Fruit fly (Drosophila melanogaster) S2 (cell line): ENCODE data around the gene sa.

Source experiments
- CG8478 ChIP-seq: fragments of >200 bp; optimal IDR thresholded peaks from 2 replicates; lab custom pipeline; 2018
- CTCF ChIP-seq, 2 experiments: fragments of >200 bp; optimal IDR thresholded peaks; 2 replicates each; lab custom pipeline; 2018

sa gene

dm6 chr3L:21402552-21402951 is 4.0 kb downstream of the sa start:
- TF ChIP-seq CTCF (optimal IDR thresholded peaks at IDR 0.05; lab: Kevin White, UChicago) = no peak
- no peak for TF ChIP-seq CG8478 (lab: Kevin White, UChicago)

DNA sequence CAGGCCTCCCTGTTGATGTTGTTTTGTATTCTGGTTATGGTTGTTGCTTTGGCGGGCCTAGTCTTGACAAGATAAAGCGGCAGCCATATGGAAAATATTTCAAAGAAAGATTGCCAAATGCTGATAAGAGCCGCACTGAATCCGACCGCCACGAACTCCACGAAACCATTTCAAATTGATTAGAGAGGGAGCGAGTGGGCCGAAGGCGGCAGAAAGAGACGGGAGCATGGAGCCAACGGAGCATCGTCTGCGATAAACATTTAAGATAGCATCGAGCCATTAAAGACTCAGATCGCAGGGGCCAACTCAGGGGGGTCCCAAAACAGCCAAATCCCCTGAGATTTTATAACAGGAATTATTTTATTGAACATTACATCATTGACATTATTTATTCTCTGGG is 6.3 kb downstream of the sa start:
- TF ChIP-seq CG8478 (lab: Kevin White, UChicago) = no peak

DNA sequence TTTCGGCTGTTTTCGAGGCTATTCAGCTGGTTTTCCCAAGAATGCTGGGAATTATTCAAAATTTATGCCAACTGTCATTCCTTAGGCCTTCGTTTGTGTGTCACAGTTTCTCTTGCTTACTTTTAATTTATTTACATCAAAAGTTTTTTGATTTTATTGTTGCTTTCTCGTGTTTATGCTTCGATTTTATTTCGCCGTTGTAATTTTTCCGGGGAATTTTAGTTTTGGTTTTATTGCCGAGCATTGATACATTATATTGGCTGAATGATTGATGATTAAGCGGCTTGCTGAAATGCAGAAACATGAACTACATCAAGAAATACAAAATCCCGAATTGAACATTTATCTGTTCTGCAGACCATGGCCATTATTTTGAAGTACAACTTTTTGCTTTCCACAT is 8.4 kb downstream of the sa start:
- TF ChIP-seq CTCF (optimal IDR thresholded peaks at IDR 0.05; lab: Kevin White, UChicago) = no peak
- no peak for TF ChIP-seq CG8478 (lab: Kevin White, UChicago)

DNA sequence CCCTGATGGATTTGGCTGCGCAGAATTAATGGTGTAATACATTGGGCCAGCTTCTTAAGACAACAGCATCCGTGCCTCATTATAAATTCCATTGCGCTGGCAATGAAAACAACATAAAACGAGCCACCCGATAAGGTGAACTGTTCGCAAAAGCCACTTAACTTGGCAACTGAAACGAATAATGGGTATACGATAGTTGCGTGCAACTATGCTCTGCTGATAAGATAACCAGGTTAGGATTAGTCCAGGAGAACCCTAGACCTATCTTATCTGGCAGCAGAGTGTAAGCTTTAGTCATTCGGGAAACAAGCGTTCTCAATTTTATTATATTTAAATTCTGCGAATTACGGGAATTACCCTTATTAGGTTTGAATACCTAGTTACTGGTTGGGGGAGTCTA is 16.1 kb downstream of the sa start:
- TF ChIP-seq CTCF (optimal IDR thresholded peaks at IDR 0.05; lab: Kevin White, UChicago) (no peak), CG8478 (lab: Kevin White, UChicago) (no peak)

dm6 chr3L:21389758-21390157 is 16.8 kb downstream of the sa start:
- TF ChIP-seq CG8478 (lab: Kevin White, UChicago) (no peak), CTCF (optimal IDR thresholded peaks at IDR 0.05; lab: Kevin White, UChicago) (no peak)

- TF ChIP-seq CTCF (optimal IDR thresholded peaks at IDR 0.05; lab: Kevin White, UChicago) = no peak
- TF ChIP-seq CG8478 (lab: Kevin White, UChicago) = no peak
These were observed 17.7 kb downstream of the sa start for dm6 chr3L:21388824-21389223.

- no peak for TF ChIP-seq CG8478 (lab: Kevin White, UChicago)
- no peak for TF ChIP-seq CTCF (optimal IDR thresholded peaks at IDR 0.05; lab: Kevin White, UChicago)
These were observed 19.6 kb downstream of the sa start for dm6 chr3L:21386917-21387316.

DNA sequence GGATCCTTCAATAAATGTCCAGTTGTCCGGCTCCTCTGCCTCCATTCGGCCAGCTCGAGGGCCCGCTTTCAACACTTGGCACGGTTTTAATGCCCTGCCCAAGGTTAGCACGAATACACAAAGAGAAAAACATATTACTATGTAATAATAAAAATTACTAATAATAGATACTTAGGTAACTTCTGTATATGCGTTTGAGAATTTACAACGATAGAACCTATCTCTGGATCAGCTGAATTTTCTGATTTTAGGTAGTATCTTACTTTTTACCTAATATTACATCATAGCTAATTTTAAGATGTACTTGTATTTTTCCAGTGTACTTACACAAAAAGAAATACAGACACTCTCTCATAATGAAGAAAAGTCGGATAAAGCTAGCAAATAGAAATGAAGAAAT is 20.8 kb downstream of the sa start:
- TF ChIP-seq CG8478 (lab: Kevin White, UChicago) = no peak
- TF ChIP-seq CTCF (optimal IDR thresholded peaks at IDR 0.05; lab: Kevin White, UChicago) = no peak

dm6 chr3L:21383440-21383839 is 23.1 kb downstream of the sa start:
- no peak for TF ChIP-seq CTCF (optimal IDR thresholded peaks at IDR 0.05; lab: Kevin White, UChicago)
- TF ChIP-seq CG8478 (lab: Kevin White, UChicago) = no peak

- TF ChIP-seq CTCF (optimal IDR thresholded peaks at IDR 0.05; lab: Kevin White, UChicago) (no peak), CG8478 (lab: Kevin White, UChicago) (no peak)
These were observed 24.4 kb downstream of the sa start, which contains the start of gene rgn for dm6 chr3L:21382158-21382610. rgn (plus strand) TSS chr3L:21382501.

DNA sequence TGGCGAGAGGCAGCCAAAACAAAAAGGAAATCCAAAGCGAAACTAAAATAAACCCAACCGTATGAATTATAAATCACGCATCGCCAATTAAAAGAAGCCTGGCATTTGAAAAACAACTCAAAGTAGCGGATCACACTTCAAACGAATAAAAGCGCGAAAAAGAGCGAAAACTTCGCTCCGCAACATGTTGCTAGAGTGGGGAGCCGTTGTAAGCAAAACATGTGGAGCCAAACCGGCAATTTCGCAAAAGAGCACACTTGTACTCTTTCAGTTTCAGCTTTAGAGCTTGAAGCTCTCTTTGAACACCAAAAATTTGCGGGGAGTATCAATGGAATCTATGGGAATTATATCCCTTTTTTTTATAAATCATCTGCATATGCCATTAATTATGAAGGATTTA is 24.8 kb downstream of the sa start:
- TF ChIP-seq CG8478 (lab: Kevin White, UChicago) = no peak
- TF ChIP-seq CTCF (optimal IDR thresholded peaks at IDR 0.05; lab: Kevin White, UChicago) = no peak

DNA sequence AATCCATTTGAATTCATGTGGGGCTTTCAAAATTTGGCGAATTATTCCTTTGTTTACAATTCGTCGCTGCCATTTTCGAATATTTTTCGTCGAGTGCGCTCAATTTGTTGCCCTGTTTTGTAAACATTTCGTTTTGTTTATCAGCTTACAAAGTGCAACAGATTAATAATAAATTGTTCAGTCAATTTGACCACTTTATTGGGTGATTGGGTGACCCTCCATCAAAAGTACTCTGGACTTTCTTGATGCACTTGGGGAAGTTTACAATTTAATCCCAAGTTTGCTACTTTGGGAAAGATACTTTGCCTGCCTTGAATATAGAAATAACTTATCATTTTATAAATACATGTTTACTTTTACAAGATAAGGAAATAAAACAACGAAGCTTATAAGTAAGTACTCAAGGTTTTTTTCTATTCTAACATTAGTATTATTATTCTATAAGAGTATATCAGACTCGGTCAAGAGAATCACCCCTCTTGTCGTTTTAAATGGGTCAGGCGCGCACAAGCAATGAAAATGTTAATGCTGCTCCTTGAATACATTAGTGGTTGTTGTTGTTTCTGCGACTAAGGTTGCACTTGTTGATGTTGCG is 25.9 kb downstream of the sa start:
- TF ChIP-seq CG8478 (lab: Kevin White, UChicago) (no peak), CTCF (optimal IDR thresholded peaks at IDR 0.05; lab: Kevin White, UChicago) (no peak)

- TF ChIP-seq CG8478 (lab: Kevin White, UChicago) = no peak
- TF ChIP-seq CTCF (optimal IDR thresholded peaks at IDR 0.05; lab: Kevin White, UChicago) = no peak
These were observed 26.4 kb downstream of the sa start for dm6 chr3L:21380126-21380525.

- no peak for TF ChIP-seq CG8478 (lab: Kevin White, UChicago)
- TF ChIP-seq CTCF (optimal IDR thresholded peaks at IDR 0.05; lab: Kevin White, UChicago) = no peak
These were observed 35.3 kb downstream of the sa start for dm6 chr3L:21371230-21371629.

DNA sequence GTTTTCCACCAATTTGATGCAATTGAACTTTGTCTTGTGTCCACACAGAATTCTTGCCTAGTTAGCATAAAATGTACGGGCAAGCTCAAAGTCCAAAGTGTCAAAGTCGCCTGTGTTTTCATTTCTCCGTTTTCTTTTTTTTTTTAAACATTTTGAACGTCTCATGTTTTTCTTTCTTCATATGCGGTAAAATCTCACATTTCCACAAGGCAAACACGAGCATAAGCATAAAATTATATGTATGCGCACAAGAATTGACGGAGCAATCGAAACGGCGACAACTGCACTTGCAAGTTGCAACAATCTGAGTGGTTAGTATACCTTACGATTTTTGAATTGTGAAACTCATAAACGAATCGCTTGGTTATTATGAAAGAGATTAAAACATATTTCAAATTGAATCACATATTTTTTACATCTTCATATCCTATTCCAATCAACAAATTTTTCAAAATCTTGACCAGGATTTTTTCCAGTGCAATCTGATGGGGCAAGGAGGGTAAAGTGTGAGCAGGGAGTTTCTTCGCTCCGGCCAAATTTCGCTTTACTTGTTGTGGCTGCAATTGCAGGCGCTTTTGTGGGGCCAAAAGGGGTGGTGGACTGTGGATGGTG is 42.5 kb downstream of the sa start:
- TF ChIP-seq CG8478 (lab: Kevin White, UChicago) (no peak), CTCF (optimal IDR thresholded peaks at IDR 0.05; lab: Kevin White, UChicago) (no peak)

DNA sequence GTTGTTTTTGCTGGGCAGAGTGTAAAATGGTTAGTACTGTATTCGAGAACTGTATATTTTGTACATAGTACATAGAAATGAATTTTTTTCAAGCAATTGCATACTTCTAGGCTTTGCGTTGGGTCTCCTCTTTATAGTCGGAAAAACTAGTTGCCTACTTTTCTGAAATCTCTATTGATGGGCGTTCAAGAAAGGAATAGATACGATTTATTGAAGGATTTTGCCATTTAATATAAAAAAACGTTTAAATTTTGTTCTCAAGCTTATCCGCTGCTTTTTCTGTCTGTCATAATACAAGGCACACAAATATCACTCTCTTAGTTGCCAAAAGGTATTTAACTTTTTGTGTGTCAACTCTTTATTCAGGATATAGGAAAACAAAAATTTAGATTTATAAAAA is 46.7 kb downstream of the sa start, which contains the start of gene CG32440:
TSS of gene CG32440 (plus strand) at position 301 of the 400 bp plus-strand sequence.
- TF ChIP-seq CG8478 (lab: Kevin White, UChicago) = no peak
- no peak for TF ChIP-seq CTCF (optimal IDR thresholded peaks at IDR 0.05; lab: Kevin White, UChicago)
